Worm (Caenorhabditis elegans): ENCODE results near the gene skr-18.

The skr-18 gene

DNA sequence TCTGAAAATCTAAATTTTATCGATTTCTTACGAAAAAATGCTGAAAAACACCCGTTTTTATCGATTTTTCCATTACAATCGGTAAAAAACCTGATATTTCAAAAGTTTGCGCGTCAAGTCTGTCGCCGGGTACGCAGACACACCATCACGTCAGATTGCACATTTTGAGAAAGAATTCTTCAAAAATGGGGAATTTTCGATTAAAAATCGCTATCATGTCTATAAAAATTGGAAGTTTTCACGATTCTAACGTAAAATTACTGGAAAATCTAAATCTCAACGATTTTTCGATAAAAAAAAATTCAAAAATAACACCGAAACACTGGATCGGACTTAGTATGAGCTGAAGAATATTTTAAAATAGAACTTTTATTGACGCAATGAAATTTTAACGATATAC is 958 bp downstream of the skr-18 start, which contains the start of gene F56B3.4:
Gene F56B3.4, minus strand, starts transcription at position 1 of the 400 bp plus-strand sequence.
- no peak for TF ChIP-seq nhr-12 (tag; optimal IDR thresholded peaks at IDR 0.05)
- no peak for TF ChIP-seq skn-1 (tag; optimal IDR thresholded peaks at IDR 0.05)
- TF ChIP-seq Y55F3AM.14 (GFP tag; optimal IDR thresholded peaks at IDR 0.05) = no peak
- no peak for TF ChIP-seq peb-1 (tag; optimal IDR thresholded peaks at IDR 0.05)
- no peak for TF ChIP-seq mab-5 (tag; optimal IDR thresholded peaks at IDR 0.05)
- no peak for TF ChIP-seq sem-4 (tag; optimal IDR thresholded peaks at IDR 0.05)
- no peak for TF ChIP-seq ztf-4 (tag; optimal IDR thresholded peaks at IDR 0.05)
- TF ChIP-seq elt-1 (tag; optimal IDR thresholded peaks at IDR 0.05) = no peak
- TF ChIP-seq unc-62 (GFP tag; optimal IDR thresholded peaks at IDR 0.05) = no peak
- no peak for TF ChIP-seq nhr-21 (tag; optimal IDR thresholded peaks at IDR 0.05)
- TF ChIP-seq ceh-16 (tag; optimal IDR thresholded peaks at IDR 0.05) = no peak
- TF ChIP-seq R02D3.7 (tag; optimal IDR thresholded peaks at IDR 0.05) = no peak
- TF ChIP-seq ceh-82 (tag; optimal IDR thresholded peaks at IDR 0.05) = no peak
- no peak for TF ChIP-seq snpc-4 (tag; optimal IDR thresholded peaks at IDR 0.05)
- no peak for TF ChIP-seq ztf-1 (GFP tag; conservative IDR thresholded peaks at IDR 0.05)
- TF ChIP-seq C34F6.9 (tag; optimal IDR thresholded peaks at IDR 0.05) = no peak
- TF ChIP-seq alr-1 (tag; optimal IDR thresholded peaks at IDR 0.05) = no peak
- no peak for TF ChIP-seq ZK546.5 (tag; optimal IDR thresholded peaks at IDR 0.05)
- TF ChIP-seq egl-27 (tag; optimal IDR thresholded peaks at IDR 0.05) = no peak

DNA sequence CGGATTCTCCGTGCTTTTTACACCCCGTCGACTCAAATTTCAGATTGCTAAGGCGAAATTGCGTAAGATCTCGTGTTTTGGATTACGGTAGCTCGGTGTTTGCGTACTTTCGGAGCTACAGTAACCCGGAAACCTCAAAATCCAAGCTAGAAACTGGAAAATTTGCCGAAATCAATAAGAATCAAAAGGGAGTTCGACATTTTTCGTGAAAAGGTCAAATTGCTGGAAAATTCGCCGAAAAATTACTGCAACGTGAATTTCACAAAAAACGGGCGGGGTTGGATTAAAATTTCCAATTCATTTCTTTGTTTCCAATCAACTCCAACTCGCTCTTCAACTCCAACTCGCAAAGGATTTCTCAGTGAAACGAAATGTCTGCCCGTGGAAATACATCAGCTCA is 7.5 kb downstream of the skr-18 start, which contains the start of gene F56B3.6:
Gene F56B3.6, plus strand, starts transcription at position 301 of the 400 bp plus-strand sequence.
- TF ChIP-seq lin-11 (tag; optimal IDR thresholded peaks at IDR 0.05) (no peak), nhr-12 (tag; optimal IDR thresholded peaks at IDR 0.05) (no peak), nhr-6 (tag; optimal IDR thresholded peaks at IDR 0.05) (no peak), C34F6.9 (tag; optimal IDR thresholded peaks at IDR 0.05) (no peak), ZK546.5 (tag; optimal IDR thresholded peaks at IDR 0.05) (no peak)

DNA sequence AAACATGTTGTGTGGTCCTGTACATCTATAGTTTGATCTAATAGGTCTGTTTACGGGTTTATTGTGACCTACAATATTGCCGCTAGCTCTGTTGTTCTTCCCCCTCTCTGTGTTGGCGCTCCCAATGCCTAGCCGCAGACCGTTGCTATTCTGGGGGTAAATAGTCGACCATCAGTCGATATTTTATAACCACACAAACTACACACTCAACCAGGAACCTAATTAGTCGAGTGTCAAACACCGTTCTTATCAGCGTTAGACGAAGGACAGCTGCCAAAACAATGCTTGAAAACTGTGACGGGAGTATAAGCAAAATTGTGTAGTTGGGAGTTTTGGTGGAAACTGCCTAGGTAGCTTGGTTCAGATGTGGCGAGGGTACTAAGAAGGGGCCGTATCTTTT is 12.8 kb downstream of the skr-18 start:
- no peak for TF ChIP-seq ceh-16 (tag; optimal IDR thresholded peaks at IDR 0.05)
- no peak for TF ChIP-seq nhr-10 (tag; optimal IDR thresholded peaks at IDR 0.05)
- TF ChIP-seq nhr-11 (tag; optimal IDR thresholded peaks at IDR 0.05) = no peak
- no peak for TF ChIP-seq R02D3.7 (tag; optimal IDR thresholded peaks at IDR 0.05)
- no peak for TF ChIP-seq lin-11 (tag; optimal IDR thresholded peaks at IDR 0.05)
- TF ChIP-seq nhr-237 (tag; optimal IDR thresholded peaks at IDR 0.05) = no peak
- no peak for TF ChIP-seq ZK546.5 (tag; optimal IDR thresholded peaks at IDR 0.05)
- no peak for TF ChIP-seq skn-1 (tag; optimal IDR thresholded peaks at IDR 0.05)
- no peak for TF ChIP-seq lsy-2 (tag; optimal IDR thresholded peaks at IDR 0.05)
- no peak for TF ChIP-seq ceh-82 (tag; optimal IDR thresholded peaks at IDR 0.05)
- no peak for TF ChIP-seq sem-4 (tag; optimal IDR thresholded peaks at IDR 0.05)
- TF ChIP-seq lin-13 (GFP tag; optimal IDR thresholded peaks at IDR 0.05) = no peak
- TF ChIP-seq nhr-23 (tag; optimal IDR thresholded peaks at IDR 0.05) = no peak
- TF ChIP-seq dmd-4 (tag; optimal IDR thresholded peaks at IDR 0.05) = no peak
- TF ChIP-seq mab-5 (tag; optimal IDR thresholded peaks at IDR 0.05) = no peak
- TF ChIP-seq gmeb-1 (tag; optimal IDR thresholded peaks at IDR 0.05) = no peak

DNA sequence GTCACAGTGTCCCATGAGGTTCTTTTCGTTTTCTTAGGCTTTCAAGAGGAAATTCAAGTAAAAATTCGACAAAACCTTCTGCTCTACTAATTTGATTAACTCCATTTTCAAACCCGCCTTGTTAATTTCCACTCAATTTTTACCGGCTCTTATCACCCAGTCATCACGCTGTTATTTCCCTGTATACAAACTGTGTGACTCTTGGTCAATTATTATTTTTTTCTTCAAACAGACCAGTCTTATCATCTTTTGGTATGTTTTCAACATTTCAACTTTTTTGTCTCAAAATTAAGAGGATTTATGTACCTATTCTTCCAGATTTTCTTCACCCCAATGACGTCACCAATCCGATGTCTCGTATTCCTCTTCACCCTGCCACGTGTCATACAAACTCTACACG is 16.7 kb downstream of the skr-18 start, which contains the start of gene ugt-52:
Gene ugt-52, plus strand, starts transcription at position 301 of the 400 bp plus-strand sequence.
- no peak for TF ChIP-seq fos-1 (tag; optimal IDR thresholded peaks at IDR 0.05)
- TF ChIP-seq dmd-4 (tag; optimal IDR thresholded peaks at IDR 0.05) = no peak
- TF ChIP-seq nhr-23 (tag; optimal IDR thresholded peaks at IDR 0.05) = no peak
- TF ChIP-seq mdl-1 (tag; optimal IDR thresholded peaks at IDR 0.05) = no peak

DNA sequence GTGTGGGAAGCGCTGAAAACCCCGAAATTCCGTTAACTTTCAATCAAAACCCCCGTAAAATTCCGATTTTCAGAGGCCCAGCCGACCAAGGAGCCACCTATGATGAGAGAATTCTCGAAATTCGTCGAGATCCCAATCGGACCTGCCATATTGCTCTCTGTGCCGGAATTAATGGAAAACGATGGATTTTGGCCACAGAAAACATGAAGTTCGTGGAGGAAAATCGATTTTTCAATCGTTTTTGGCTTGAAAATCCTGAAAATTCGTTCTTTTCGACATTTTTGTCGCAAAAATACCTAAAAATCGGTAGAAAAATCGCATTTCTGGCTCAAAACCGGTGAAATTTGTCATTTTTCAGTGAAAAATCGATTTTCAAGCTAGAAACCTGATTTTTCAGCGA is 21.7 kb downstream of the skr-18 start:
- TF ChIP-seq nhr-129 (tag; optimal IDR thresholded peaks at IDR 0.05) (no peak), unc-55 (GFP tag; optimal IDR thresholded peaks at IDR 0.05) (no peak), alr-1 (tag; optimal IDR thresholded peaks at IDR 0.05) (no peak), snpc-4 (tag; optimal IDR thresholded peaks at IDR 0.05) (no peak), ceh-82 (tag; optimal IDR thresholded peaks at IDR 0.05) (no peak), F13H6.1 (tag; optimal IDR thresholded peaks at IDR 0.05) (no peak), mbf-1 (tag; optimal IDR thresholded peaks at IDR 0.05) (no peak), mab-5 (tag; optimal IDR thresholded peaks at IDR 0.05) (no peak), sem-4 (tag; optimal IDR thresholded peaks at IDR 0.05) (no peak), nhr-21 (tag; optimal IDR thresholded peaks at IDR 0.05) (no peak), lin-13 (GFP tag; optimal IDR thresholded peaks at IDR 0.05) (no peak)

Measured in whole organism, L2 larva.